Fruit fly (Drosophila melanogaster): ENCODE results near the gene pbl.
A peak's percentile ranks its signal among the peaks of the same experiment; 100 is the strongest.

The pbl gene

DNA sequence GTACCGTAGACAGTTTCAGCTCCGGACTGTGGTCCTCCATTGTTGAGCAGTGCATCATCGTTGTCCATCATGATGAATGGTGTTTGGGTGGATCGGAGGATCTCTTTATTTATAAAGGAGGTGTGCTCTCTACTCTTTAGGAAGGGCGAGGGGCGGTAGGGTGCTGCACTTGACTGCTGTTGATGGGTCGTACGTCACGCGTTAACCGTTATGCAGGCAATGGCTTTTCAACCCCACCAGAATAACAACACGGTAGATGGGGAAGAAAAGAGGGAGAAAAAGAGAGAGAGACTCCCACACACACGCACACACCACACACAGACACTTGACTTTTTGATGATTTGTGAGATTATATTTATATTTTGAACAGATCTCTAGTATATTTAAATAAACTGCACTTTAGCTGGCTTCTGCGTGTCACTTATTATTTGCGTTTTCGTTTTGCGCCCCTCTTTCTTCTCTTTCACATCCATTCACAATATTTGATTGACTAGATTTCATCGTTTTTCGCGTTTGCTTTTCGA, 23.7 kb upstream of the pbl start:
- no peak for TF ChIP-seq Sp1 (GFP tag; optimal IDR thresholded peaks at IDR 0.05)
- TF ChIP-seq psq (GFP tag; optimal IDR thresholded peaks at IDR 0.05) = peak; percentile 78
- no peak for TF ChIP-seq brk (GFP tag; optimal IDR thresholded peaks at IDR 0.05)

DNA sequence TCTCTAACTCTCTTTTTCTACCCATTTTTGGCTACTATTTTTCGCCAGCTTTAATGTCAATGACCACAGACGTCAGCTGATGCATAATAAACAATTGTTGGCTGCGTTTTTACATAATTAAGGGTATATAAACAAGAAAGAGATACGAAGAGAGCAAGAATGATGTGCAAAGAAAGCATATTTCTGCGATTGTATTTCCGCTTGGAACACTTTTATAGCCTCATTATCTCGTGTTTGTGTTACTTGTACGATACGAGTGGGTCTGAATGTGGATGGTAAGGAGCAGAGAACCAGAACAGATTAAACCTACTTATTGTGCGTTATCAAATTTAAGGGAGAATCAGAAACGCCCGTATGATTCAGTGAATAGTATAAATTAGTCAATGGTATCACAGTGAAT, 23.1 kb upstream of the pbl start:
- TF ChIP-seq Hr78 (GFP tag; optimal IDR thresholded peaks at IDR 0.05) (no peak), psq (GFP tag; optimal IDR thresholded peaks at IDR 0.05) (no peak), brk (GFP tag; optimal IDR thresholded peaks at IDR 0.05) (no peak), h (GFP tag; optimal IDR thresholded peaks at IDR 0.05) (no peak), N (GFP tag; optimal IDR thresholded peaks at IDR 0.05) (no peak), woc (GFP tag; optimal IDR thresholded peaks at IDR 0.05) (no peak), Hnf4 (GFP tag; optimal IDR thresholded peaks at IDR 0.05) (no peak), fru (GFP tag; optimal IDR thresholded peaks at IDR 0.05) (no peak), dsf (GFP tag; optimal IDR thresholded peaks at IDR 0.05; ENCODE audit: borderline replicate concordance) (no peak), CG9705 (GFP tag; optimal IDR thresholded peaks at IDR 0.05) (no peak), rgr (GFP tag; optimal IDR thresholded peaks at IDR 0.05) (no peak), jim (GFP tag; optimal IDR thresholded peaks at IDR 0.05) (no peak), ey (GFP tag; optimal IDR thresholded peaks at IDR 0.05) (no peak), pan (optimal IDR thresholded peaks at IDR 0.05) (no peak), tai (GFP tag; optimal IDR thresholded peaks at IDR 0.05) (no peak), Myc (optimal IDR thresholded peaks at IDR 0.05) (no peak), sv (GFP tag; optimal IDR thresholded peaks at IDR 0.05) (no peak)

DNA sequence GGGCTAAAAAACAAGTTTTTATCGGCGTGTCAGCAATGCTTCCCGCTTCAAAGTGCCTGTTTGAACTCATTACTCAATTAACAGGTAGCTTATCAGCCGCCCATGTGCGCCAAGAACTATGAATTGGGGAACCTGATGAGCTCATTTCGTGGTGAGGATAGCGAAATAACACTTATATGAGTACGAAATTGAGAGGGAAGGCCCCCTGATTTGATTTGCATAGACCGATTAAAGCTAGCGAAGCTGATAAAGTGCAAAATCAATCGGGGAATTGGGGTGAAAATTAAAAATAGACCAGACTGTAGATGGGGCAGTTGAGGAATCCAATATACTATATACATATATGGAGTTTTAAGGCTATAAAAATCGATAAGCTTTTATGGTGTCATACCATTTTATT, 22.4 kb upstream of the pbl start:
- TF ChIP-seq Rel (GFP tag; optimal IDR thresholded peaks at IDR 0.05) (no peak), Rel (tag; optimal IDR thresholded peaks at IDR 0.05) (peak; percentile 61), Abd-B (GFP tag; optimal IDR thresholded peaks at IDR 0.05) (no peak)

DNA sequence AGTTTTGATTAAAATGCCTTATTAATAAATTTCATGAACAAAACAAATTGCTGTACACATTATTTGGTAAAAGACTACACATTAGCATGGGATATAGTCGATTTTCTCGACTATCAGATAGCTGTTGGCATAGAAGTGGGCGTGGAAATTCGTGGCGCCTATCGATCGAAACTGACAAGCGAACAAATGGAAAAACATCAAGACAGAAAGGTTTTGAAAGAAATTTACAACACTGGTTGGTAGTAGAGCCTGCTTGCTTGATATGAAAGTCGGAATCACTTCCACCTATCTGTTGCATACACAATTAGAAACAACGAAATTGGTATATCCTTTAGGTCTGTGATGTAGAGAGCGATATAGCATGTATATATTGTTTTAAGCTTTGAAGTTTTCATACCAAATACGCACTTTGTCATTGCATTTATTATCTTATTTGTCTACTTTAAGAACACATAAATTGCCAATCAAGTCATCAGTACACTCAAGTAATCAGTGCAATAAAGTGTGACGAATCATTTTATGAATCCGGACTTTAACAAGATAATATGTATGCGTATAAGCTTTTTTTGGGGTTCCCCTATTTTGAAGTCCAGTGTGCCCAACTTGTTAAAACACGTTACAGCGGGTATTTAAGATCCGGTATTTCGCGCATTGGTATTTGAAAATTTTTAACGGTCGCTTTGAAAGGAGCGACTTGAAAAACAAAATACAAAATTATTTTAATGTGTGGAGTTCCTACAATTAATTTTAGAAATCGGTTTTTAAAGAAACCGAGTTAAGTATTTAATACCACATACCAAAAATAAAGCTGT, 4.3 kb upstream of the pbl start:
- TF ChIP-seq foxo (GFP tag; optimal IDR thresholded peaks at IDR 0.05) (no peak), Rel (GFP tag; optimal IDR thresholded peaks at IDR 0.05) (no peak), Rel (tag; optimal IDR thresholded peaks at IDR 0.05) (peak; percentile 99)

DNA sequence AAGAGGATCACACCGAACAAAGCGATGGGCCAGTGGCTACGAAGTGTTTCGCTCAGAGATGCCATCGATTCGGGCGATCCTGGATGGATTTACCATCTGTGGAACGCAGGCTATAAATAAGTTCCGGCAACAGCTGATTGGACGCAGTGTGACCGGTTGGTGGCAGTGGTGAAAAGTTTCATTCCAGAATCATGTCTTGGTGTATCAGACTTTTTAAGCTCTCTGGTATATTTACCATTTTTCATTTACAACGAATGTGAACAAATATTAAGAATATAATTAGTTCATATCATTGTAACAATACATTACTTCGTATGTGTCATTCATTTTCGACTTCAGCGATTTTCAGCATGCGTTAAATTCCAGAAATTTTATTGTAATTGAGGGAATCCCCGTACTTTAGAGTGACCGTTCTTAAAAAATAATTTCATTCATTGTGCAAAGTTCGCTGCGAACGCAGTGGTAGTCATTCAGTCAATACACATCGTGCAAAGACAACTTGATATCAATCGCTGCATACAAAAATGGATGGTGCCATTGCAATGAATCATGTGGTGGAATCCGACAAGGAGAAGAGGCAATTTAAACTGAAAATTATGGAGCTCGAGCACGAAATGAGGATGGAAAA, 3.3 kb upstream of the pbl start, which contains the start of gene Tmem43:
TSS of gene Tmem43 (minus strand) at position 152 of the 628 bp plus-strand sequence.
- TF ChIP-seq Rel (GFP tag; optimal IDR thresholded peaks at IDR 0.05) (no peak), Rel (tag; optimal IDR thresholded peaks at IDR 0.05) (peak; percentile 99), psq (GFP tag; optimal IDR thresholded peaks at IDR 0.05) (no peak), HLH106 (tag; optimal IDR thresholded peaks at IDR 0.05) (no peak)

DNA sequence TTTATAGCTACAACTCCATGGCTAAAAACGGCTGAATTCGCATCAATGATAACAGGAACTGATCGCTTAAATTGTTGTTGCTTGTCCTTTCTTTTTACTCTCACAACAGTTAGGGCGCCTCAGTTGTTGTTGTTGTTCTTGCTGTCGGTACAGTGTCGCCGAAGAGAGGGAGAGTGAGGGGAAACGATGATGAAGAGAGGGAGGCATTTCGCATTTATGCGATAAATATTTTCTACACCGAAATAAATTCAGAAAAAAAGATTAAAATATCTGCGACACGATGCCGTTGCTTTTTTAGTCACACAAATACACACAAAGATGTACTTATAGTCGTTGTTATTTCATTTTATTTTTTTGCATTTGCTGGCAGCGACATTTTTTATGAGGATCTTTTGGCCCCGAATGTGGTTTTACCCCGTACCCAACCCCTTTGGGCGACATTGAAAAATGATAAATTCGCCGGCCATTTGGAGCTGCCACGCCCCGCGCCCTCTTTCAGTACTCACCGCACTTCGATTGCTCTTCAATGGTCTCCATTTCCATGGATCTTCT, 762 bp downstream of the pbl start:
- TF ChIP-seq Jra (GFP tag; optimal IDR thresholded peaks at IDR 0.05) = no peak
- peak in 1 of 2 experiments; percentile 22 for TF ChIP-seq foxo (GFP tag; optimal IDR thresholded peaks at IDR 0.05)
- peak; percentile 19 for TF ChIP-seq psq (GFP tag; optimal IDR thresholded peaks at IDR 0.05)
- peak; percentile 0 for TF ChIP-seq HLH106 (tag; optimal IDR thresholded peaks at IDR 0.05)
- peak; percentile 2 for TF ChIP-seq br (GFP tag; optimal IDR thresholded peaks at IDR 0.05)

DNA sequence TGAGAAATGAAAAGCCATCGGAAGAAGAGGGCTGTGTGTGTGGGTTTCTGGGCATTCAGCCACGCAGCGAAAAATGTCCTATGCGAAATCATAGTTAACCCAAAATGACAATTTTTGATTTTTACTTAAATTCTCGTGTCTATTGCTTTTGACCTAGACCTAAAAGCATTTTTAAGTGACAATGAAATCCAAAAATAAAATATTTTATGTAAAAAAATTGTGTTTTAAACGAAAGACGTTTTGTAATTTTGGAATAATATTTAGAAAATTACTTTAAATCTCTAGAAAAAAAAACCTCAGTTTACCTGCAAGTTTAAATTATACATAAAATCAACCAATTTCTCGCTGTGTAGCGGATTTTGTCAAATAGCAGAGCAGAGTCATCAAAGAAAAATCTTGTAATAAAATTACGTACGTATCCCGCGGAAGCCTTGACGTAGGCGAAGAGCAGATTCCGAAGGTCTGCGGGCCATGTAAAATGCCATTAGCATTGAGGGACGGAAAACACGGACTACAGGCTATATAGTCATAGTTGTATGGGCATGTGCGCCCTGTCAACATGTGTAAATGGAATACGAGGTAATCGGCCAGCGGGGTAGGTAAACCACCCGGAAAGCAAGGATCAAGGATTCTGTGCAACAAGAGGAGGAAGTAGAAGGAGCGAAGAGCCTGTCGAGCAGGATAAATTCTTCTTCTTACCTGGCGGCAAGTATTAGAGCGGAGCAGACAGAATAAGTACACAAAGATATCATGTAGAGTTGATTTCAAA, 1.9 kb downstream of the pbl start:
- no peak for TF ChIP-seq sv (GFP tag; optimal IDR thresholded peaks at IDR 0.05)
- no peak for TF ChIP-seq sage (GFP tag; optimal IDR thresholded peaks at IDR 0.05)
- no peak for TF ChIP-seq fru (GFP tag; optimal IDR thresholded peaks at IDR 0.05)
- TF ChIP-seq foxo (GFP tag; optimal IDR thresholded peaks at IDR 0.05) = no peak
- no peak for TF ChIP-seq CG32264 (GFP tag; optimal IDR thresholded peaks at IDR 0.05)
- no peak for TF ChIP-seq Hnf4 (GFP tag; optimal IDR thresholded peaks at IDR 0.05)
- no peak for TF ChIP-seq CG9705 (GFP tag; optimal IDR thresholded peaks at IDR 0.05)
- TF ChIP-seq woc (GFP tag; optimal IDR thresholded peaks at IDR 0.05) = no peak
- TF ChIP-seq Jra (GFP tag; optimal IDR thresholded peaks at IDR 0.05) = no peak
- no peak for TF ChIP-seq HLH106 (tag; optimal IDR thresholded peaks at IDR 0.05)
- TF ChIP-seq Dfd (GFP tag; optimal IDR thresholded peaks at IDR 0.05) = no peak

All from whole organism, wandering third instar larva.